Fruit fly (Drosophila melanogaster): ENCODE data around the gene Lk.

dm6 chr3L:14515690-14516089, 44.9 kb downstream of the Lk start:
- no peak for TF ChIP-seq CG13296 (GFP tag; optimal IDR thresholded peaks at IDR 0.05)
- TF ChIP-seq pho (GFP tag; optimal IDR thresholded peaks at IDR 0.05) = no peak
- no peak for TF ChIP-seq h (optimal IDR thresholded peaks at IDR 0.05)
- no peak for TF ChIP-seq crp (GFP tag; optimal IDR thresholded peaks at IDR 0.05)
- no peak for TF ChIP-seq Ets97D (GFP tag; optimal IDR thresholded peaks at IDR 0.05)
- TF ChIP-seq CG1832 (GFP tag; optimal IDR thresholded peaks at IDR 0.05) = no peak
- TF ChIP-seq run (tag; optimal IDR thresholded peaks at IDR 0.05) = no peak
- TF ChIP-seq wdn (GFP tag; IDR thresholded peaks at IDR 0.05) = no peak
- no peak for TF ChIP-seq CG17568 (GFP tag; optimal IDR thresholded peaks at IDR 0.05)
- no peak for TF ChIP-seq chif (GFP tag; optimal IDR thresholded peaks at IDR 0.05)
